Worm (Caenorhabditis elegans) whole organism, midembryonic: ENCODE data around the gene R12B2.2.

ENCODE experiments used
- T22C8.4 ChIP-seq: fragments of 200-800 bp; sonication (Bioruptor generic); IDR thresholded peaks from 2 replicates; pipeline ENCODE4 v1.3.6; 2022; ENCODE audit warnings: missing genetic modification characterization, missing compliant biosample characterization
- cog-1 ChIP-seq: sonication (generic microtip); optimal IDR thresholded peaks from 2 replicates; lab custom pipeline; 2016; ENCODE audit warnings: missing genetic modification characterization, missing compliant biosample characterization
- flt-1 ChIP-seq: fragments of 200-800 bp; sonication (Bioruptor generic); IDR thresholded peaks from 2 replicates; pipeline ENCODE4 v1.3.6; 2022; ENCODE audit warnings: missing genetic modification characterization, missing compliant biosample characterization
- klf-2 ChIP-seq: fragments of 200-800 bp; sonication (Bioruptor generic); conservative IDR thresholded peaks from 2 replicates; pipeline ENCODE4 v1.3.6; 2022; ENCODE audit warnings: missing genetic modification reagents, missing genetic modification characterization, missing compliant biosample characterization
- med-1 ChIP-seq: sonication (generic microtip); optimal IDR thresholded peaks from 2 replicates; lab custom pipeline; 2017; ENCODE audit warnings: missing genetic modification characterization, mild to moderate bottlenecking, missing compliant biosample characterization, antibody characterized with exemption, missing genetic modification reagents; ENCODE audit not compliant: insufficient read depth
- ref-1 ChIP-seq: fragments of 200-800 bp; sonication (Bioruptor generic); conservative IDR thresholded peaks from 2 replicates; pipeline ENCODE4 v1.3.6; 2022; ENCODE audit warnings: missing genetic modification reagents, missing genetic modification characterization, missing compliant biosample characterization
- tab-1 ChIP-seq: fragments of 200-800 bp; sonication (Bioruptor generic); IDR thresholded peaks from 2 replicates; pipeline ENCODE4 v1.3.6; 2022; ENCODE audit warnings: missing genetic modification characterization, missing compliant biosample characterization
- ztf-23 ChIP-seq: fragments of 200-800 bp; sonication (Bioruptor generic); IDR thresholded peaks from 2 replicates; pipeline ENCODE4 v1.3.6; 2022; ENCODE audit warnings: missing genetic modification reagents, missing genetic modification characterization, missing compliant biosample characterization
- ztf-29 ChIP-seq: fragments of 200-800 bp; sonication (Bioruptor generic); IDR thresholded peaks from 2 replicates; pipeline ENCODE4 v1.3.6; 2022; ENCODE audit warnings: missing genetic modification reagents, missing genetic modification characterization, missing compliant biosample characterization

The R12B2.2 gene

DNA sequence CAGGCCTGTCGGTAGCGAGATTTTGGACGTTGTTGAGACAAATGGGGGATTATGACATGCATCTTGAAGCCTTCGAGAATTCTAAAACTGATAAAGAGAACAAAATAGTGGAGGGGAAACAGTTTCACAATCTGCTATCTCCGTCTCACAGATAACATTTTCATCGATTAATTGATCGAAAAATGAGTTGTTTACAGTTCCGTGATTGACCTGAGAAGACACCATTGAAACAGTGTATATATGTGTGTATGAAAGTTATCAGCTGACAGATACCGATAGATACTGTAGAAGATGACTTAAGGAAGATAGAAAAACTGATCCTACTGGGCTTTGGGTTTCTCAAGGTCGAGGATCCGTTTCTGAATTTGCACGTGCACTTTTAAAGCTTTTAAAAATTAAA, 32.3 kb downstream of the R12B2.2 start:
- TF ChIP-seq ztf-23 (no peak), tab-1 (GFP tag; lab: Robert Waterston, UW) (no peak), ref-1 (GFP tag; lab: Robert Waterston, UW) (no peak), T22C8.4 (GFP tag; lab: Robert Waterston, UW) (no peak), med-1 (GFP tag; lab: Kevin White, UChicago) (no peak), klf-2 (GFP tag; lab: Robert Waterston, UW) (no peak), ztf-29 (GFP tag; lab: Robert Waterston, UW) (no peak), cog-1 (tag; lab: Kevin White, UChicago) (no peak), flt-1 (GFP tag; lab: Robert Waterston, UW) (no peak)

DNA sequence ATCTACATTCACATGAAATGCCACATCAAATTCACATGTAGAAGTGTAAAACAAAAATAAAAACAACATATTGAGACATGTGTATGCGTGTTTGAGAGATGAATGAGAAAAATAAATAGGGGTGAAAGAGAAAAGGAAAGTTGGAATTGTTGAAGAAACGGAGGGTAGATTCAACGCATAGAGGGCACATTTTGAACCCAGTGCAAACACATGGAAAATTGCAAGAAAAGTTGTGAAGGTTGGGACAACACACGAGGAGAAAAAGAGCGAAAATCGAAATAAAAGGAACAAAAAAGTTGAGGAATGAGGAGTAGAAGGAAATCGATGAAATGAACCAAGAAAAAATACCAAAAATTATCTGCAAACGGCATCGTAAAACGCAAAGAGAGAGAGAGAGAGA, 32.8 kb downstream of the R12B2.2 start:
- TF ChIP-seq cog-1 (tag; lab: Kevin White, UChicago) = no peak
- TF ChIP-seq flt-1 (GFP tag; lab: Robert Waterston, UW) = no peak
- no peak for TF ChIP-seq ztf-29 (GFP tag; lab: Robert Waterston, UW)
- TF ChIP-seq T22C8.4 (GFP tag; lab: Robert Waterston, UW) = no peak
- no peak for TF ChIP-seq med-1 (GFP tag; lab: Kevin White, UChicago)
- TF ChIP-seq ztf-23 = no peak
- TF ChIP-seq tab-1 (GFP tag; lab: Robert Waterston, UW) = no peak
- TF ChIP-seq klf-2 (GFP tag; lab: Robert Waterston, UW) = no peak
- TF ChIP-seq ref-1 (GFP tag; lab: Robert Waterston, UW) = no peak

DNA sequence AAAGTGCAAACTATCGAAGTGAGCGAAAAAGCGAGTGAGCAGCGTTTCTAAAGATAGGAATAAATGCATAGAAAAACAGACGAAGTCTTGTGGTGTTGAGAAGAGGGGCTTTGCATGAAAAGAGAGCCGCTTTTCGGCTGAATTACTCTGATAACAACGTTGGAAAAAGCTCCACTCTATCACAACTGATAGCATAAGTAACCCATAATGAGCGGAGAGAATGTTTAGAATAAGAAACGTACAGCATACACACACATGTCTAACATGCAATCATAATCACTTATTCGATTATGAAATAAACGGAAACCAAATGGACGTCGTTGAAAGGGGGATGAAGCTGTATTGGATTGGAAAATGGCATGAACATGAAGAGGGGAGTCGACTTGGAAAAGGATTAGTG, 33.5 kb downstream of the R12B2.2 start:
- TF ChIP-seq klf-2 (GFP tag; lab: Robert Waterston, UW) = no peak
- TF ChIP-seq T22C8.4 (GFP tag; lab: Robert Waterston, UW) = no peak
- TF ChIP-seq cog-1 (tag; lab: Kevin White, UChicago) = no peak
- TF ChIP-seq tab-1 (GFP tag; lab: Robert Waterston, UW) = no peak
- TF ChIP-seq med-1 (GFP tag; lab: Kevin White, UChicago) = no peak
- no peak for TF ChIP-seq ztf-23
- no peak for TF ChIP-seq ztf-29 (GFP tag; lab: Robert Waterston, UW)
- no peak for TF ChIP-seq ref-1 (GFP tag; lab: Robert Waterston, UW)
- no peak for TF ChIP-seq flt-1 (GFP tag; lab: Robert Waterston, UW)

ce11 chrIII:5840815-5841573, 34.2 kb downstream of the R12B2.2 start:
- no peak for TF ChIP-seq klf-2 (GFP tag; lab: Robert Waterston, UW)
- TF ChIP-seq cog-1 (tag; lab: Kevin White, UChicago) = no peak
- TF ChIP-seq med-1 (GFP tag; lab: Kevin White, UChicago) = no peak
- TF ChIP-seq T22C8.4 (GFP tag; lab: Robert Waterston, UW) = no peak
- TF ChIP-seq ztf-29 (GFP tag; lab: Robert Waterston, UW) = no peak
- no peak for TF ChIP-seq ref-1 (GFP tag; lab: Robert Waterston, UW)
- TF ChIP-seq tab-1 (GFP tag; lab: Robert Waterston, UW) = no peak
- TF ChIP-seq ztf-23 = no peak
- TF ChIP-seq flt-1 (GFP tag; lab: Robert Waterston, UW) = no peak

DNA sequence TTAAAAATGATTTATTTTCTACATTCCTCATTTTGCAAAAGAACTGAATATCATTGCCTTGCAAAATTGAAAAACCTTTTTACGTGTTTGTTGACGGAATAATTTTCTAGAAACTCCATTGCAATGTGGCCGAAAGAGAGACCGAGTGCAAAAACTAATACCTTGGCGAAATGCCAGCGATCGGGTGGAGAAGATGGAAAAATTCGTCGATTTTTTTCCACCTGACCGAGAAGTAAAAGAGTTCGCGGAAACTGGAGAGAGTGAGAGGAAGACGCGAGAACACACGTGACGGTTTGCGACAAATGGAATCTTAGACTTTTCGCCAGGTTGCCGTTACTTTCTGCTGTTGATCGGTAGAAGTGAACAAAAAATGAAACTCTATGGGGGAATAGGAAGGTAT, 34.9 kb downstream of the R12B2.2 start:
- no peak for TF ChIP-seq tab-1 (GFP tag; lab: Robert Waterston, UW)

DNA sequence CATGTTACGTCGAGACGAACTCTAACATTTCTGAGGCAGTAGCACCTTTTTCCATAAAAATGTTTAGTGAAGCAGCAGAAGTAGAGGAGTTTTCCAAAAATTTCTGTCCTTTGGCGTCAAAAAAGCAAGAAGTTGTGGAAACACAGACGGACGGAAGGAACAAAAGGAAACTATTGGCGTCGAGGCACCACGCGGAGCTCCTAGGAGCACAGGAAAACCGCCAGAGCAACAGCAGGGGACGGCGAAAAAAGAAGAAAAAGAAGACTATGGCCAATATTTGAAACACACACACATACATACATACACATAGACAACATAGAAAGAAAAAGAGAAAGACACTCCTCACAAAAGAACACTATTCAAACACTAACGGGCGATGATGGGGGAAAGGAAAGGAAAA, 36.1 kb downstream of the R12B2.2 start:
- TF ChIP-seq med-1 (GFP tag; lab: Kevin White, UChicago) = no peak
- no peak for TF ChIP-seq cog-1 (tag; lab: Kevin White, UChicago)
- no peak for TF ChIP-seq klf-2 (GFP tag; lab: Robert Waterston, UW)
- TF ChIP-seq flt-1 (GFP tag; lab: Robert Waterston, UW) = no peak
- no peak for TF ChIP-seq tab-1 (GFP tag; lab: Robert Waterston, UW)
- TF ChIP-seq ztf-29 (GFP tag; lab: Robert Waterston, UW) = no peak
- TF ChIP-seq T22C8.4 (GFP tag; lab: Robert Waterston, UW) = no peak

DNA sequence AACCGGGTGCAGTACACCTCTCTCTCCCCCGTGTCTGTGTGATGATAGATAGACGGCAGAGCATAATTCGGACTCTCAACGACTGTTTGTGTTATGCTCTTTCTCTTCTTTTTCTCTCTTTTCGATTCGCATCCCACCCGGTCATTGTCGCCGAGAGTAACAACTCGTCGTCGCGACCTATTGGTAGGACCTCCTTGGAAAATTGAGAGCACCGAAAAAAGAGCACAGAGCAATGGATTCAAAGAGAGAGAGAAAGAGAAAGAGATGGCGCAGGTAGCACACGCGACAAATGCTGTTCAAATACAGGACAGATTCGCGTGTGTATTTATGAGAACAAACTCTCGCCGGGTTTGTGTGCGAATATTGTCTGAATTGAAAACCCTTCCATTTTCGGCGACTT, 36.8 kb downstream of the R12B2.2 start:
- TF ChIP-seq ztf-29 (GFP tag; lab: Robert Waterston, UW) = no peak
- no peak for TF ChIP-seq med-1 (GFP tag; lab: Kevin White, UChicago)
- no peak for TF ChIP-seq ref-1 (GFP tag; lab: Robert Waterston, UW)
- TF ChIP-seq flt-1 (GFP tag; lab: Robert Waterston, UW) = no peak
- TF ChIP-seq ztf-23 = no peak
- no peak for TF ChIP-seq klf-2 (GFP tag; lab: Robert Waterston, UW)
- TF ChIP-seq cog-1 (tag; lab: Kevin White, UChicago) = no peak

- TF ChIP-seq cog-1 (tag; lab: Kevin White, UChicago) = no peak
- TF ChIP-seq flt-1 (GFP tag; lab: Robert Waterston, UW) = no peak
- TF ChIP-seq ztf-29 (GFP tag; lab: Robert Waterston, UW) = no peak
- no peak for TF ChIP-seq tab-1 (GFP tag; lab: Robert Waterston, UW)
- TF ChIP-seq med-1 (GFP tag; lab: Kevin White, UChicago) = no peak
- no peak for TF ChIP-seq klf-2 (GFP tag; lab: Robert Waterston, UW)
Observed at ce11 chrIII:5845483-5845882, 38.7 kb downstream of the R12B2.2 start.

DNA sequence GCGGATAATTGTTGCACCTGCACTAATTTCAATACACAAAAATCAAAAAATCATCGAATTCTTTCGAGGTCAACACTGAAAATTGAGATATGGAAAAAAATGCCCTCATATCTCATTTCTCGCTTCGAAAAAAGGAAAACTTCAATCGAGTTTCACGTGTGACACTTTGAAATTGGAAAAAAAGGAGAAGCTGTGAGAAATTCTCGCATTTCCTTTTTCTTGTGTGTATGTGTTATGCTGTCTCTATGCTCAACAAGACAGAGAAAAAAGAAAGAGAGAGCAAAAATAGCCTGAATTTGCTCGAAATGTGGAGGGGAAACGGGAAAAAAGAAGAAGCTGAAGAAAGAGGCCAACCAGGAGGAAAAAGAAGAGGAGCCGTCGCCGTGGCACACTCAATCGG, 39.6 kb downstream of the R12B2.2 start:
- TF ChIP-seq med-1 (GFP tag; lab: Kevin White, UChicago) (no peak), flt-1 (GFP tag; lab: Robert Waterston, UW) (no peak), klf-2 (GFP tag; lab: Robert Waterston, UW) (no peak), ztf-23 (no peak), tab-1 (GFP tag; lab: Robert Waterston, UW) (no peak), cog-1 (tag; lab: Kevin White, UChicago) (no peak), T22C8.4 (GFP tag; lab: Robert Waterston, UW) (no peak), ztf-29 (GFP tag; lab: Robert Waterston, UW) (no peak), ref-1 (GFP tag; lab: Robert Waterston, UW) (no peak)
